Fruit fly (Drosophila melanogaster) whole organism, embryonic: ENCODE results near the gene Lamtor3.

ENCODE experiments used
- ATbp ChIP-seq: fragments of 200-800 bp; sonication (Bioruptor generic); optimal IDR thresholded peaks from 2 replicates; lab custom pipeline; 2017; ENCODE audit warnings: missing biosample characterization, mild to moderate bottlenecking, missing genetic modification characterization, missing genetic modification reagents
- CG10209 ChIP-seq: fragments of 200-800 bp; sonication (Bioruptor generic); optimal IDR thresholded peaks from 3 replicates; lab custom pipeline; 2017; ENCODE audit warnings: missing biosample characterization, mild to moderate bottlenecking, missing genetic modification characterization, missing genetic modification reagents
- CG10654 ChIP-seq: fragments of 200-800 bp; sonication (Bioruptor generic); optimal IDR thresholded peaks from 2 replicates; lab custom pipeline; 2016; ENCODE audit warnings: missing biosample characterization, missing genetic modification characterization
- CG12744 ChIP-seq: fragments of 200-800 bp; sonication (Bioruptor generic); optimal IDR thresholded peaks from 2 replicates; lab custom pipeline; 2016; ENCODE audit warnings: missing biosample characterization, missing genetic modification characterization
- CG15073 ChIP-seq: fragments of 200-800 bp; sonication (Bioruptor generic); optimal IDR thresholded peaks from 2 replicates; lab custom pipeline; 2016; ENCODE audit warnings: missing biosample characterization, missing genetic modification characterization
- CG15479 ChIP-seq: fragments of 200-800 bp; sonication (Bioruptor generic); optimal IDR thresholded peaks from 3 replicates; lab custom pipeline; 2019; ENCODE audit warnings: missing biosample characterization, mild to moderate bottlenecking, missing genetic modification characterization, moderate library complexity
- CG15601 ChIP-seq: fragments of 200-800 bp; sonication (Bioruptor generic); optimal IDR thresholded peaks from 3 replicates; lab custom pipeline; 2019; ENCODE audit warnings: missing biosample characterization, mild to moderate bottlenecking, missing genetic modification characterization, moderate library complexity
- CG2712 ChIP-seq: fragments of 200-800 bp; optimal IDR thresholded peaks from 3 replicates; lab custom pipeline; 2019; ENCODE audit warnings: missing biosample characterization, mild to moderate bottlenecking, missing genetic modification characterization, moderate library complexity
- CG3281 ChIP-seq: fragments of 200-800 bp; sonication (Bioruptor generic); optimal IDR thresholded peaks from 3 replicates; lab custom pipeline; 2017; ENCODE audit warnings: missing biosample characterization, mild to moderate bottlenecking, missing genetic modification characterization
- CG34422 ChIP-seq: fragments of 200-800 bp; sonication (Bioruptor generic); IDR thresholded peaks from 3 replicates; pipeline ENCODE4 v1.3.6; 2022; ENCODE audit warnings: missing biosample characterization, missing genetic modification characterization
- CG3726 ChIP-seq: fragments of 200-800 bp; sonication (Bioruptor generic); IDR thresholded peaks from 3 replicates; pipeline ENCODE4, ENCODE4 v1.3.6; 2022; ENCODE audit warnings: missing biosample characterization, missing genetic modification characterization
- CG4360 ChIP-seq: fragments of 200-800 bp; sonication (Bioruptor generic); IDR thresholded peaks from 2 replicates; pipeline ENCODE4 v1.3.6; 2022; ENCODE audit warnings: missing biosample characterization, missing genetic modification characterization
- CG8281 ChIP-seq: fragments of 200-800 bp; sonication (Bioruptor generic); optimal IDR thresholded peaks from 2 replicates; lab custom pipeline; 2018; ENCODE audit warnings: missing biosample characterization, mild to moderate bottlenecking, missing genetic modification characterization, moderate library complexity
- CG9437 ChIP-seq: fragments of 200-800 bp; sonication (Bioruptor generic); optimal IDR thresholded peaks from 2 replicates; lab custom pipeline; 2018; ENCODE audit warnings: missing biosample characterization, mild to moderate bottlenecking, missing genetic modification characterization
- CG9727 ChIP-seq: fragments of 200-800 bp; sonication (Bioruptor generic); optimal IDR thresholded peaks from 3 replicates; lab custom pipeline; 2017; ENCODE audit warnings: missing biosample characterization, mild to moderate bottlenecking, missing genetic modification characterization
- CG9932 ChIP-seq: fragments of 200-800 bp; sonication (Bioruptor generic); IDR thresholded peaks from 2 replicates; pipeline ENCODE4 v1.3.6; 2022; ENCODE audit warnings: missing biosample characterization, missing genetic modification characterization
- CHES-1-like ChIP-seq: fragments of 200-800 bp; sonication (Bioruptor generic); optimal IDR thresholded peaks from 2 replicates; lab custom pipeline; 2016; ENCODE audit warnings: missing biosample characterization, missing genetic modification characterization
- Camta ChIP-seq: fragments of 200-800 bp; sonication (Bioruptor generic); optimal IDR thresholded peaks from 2 replicates; lab custom pipeline; 2016; ENCODE audit warnings: missing biosample characterization, missing genetic modification characterization
- CrebB ChIP-seq: fragments of 200-800 bp; sonication (Bioruptor generic); optimal IDR thresholded peaks from 3 replicates; lab custom pipeline; 2018; ENCODE audit warnings: missing biosample characterization, mild to moderate bottlenecking, missing genetic modification characterization
- D19B ChIP-seq: fragments of 200-800 bp; sonication (Bioruptor generic); optimal IDR thresholded peaks from 2 replicates; lab custom pipeline; 2017; ENCODE audit warnings: missing biosample characterization, mild to moderate bottlenecking, missing genetic modification characterization
- Drgx ChIP-seq: fragments of 200-800 bp; sonication (Bioruptor generic); IDR thresholded peaks from 2 replicates; pipeline ENCODE4 v1.3.6; 2022; ENCODE audit warnings: missing biosample characterization, missing genetic modification characterization
- E2f1 ChIP-seq: fragments of 200-800 bp; sonication (Bioruptor generic); IDR thresholded peaks from 2 replicates; pipeline ENCODE4 v1.3.6; 2022; ENCODE audit warnings: missing biosample characterization, missing genetic modification characterization
- HLH54F ChIP-seq: fragments of 200-800 bp; sonication (Bioruptor generic); optimal IDR thresholded peaks from 3 replicates; lab custom pipeline; 2016; ENCODE audit warnings: missing biosample characterization, missing genetic modification characterization
- HmgD ChIP-seq: fragments of 200-800 bp; sonication (Bioruptor generic); optimal IDR thresholded peaks from 3 replicates; lab custom pipeline; 2016; ENCODE audit warnings: missing biosample characterization, missing genetic modification characterization
- Hr78 ChIP-seq, 2 experiments: fragments of 200-800 bp in 1 of 2; fragments of >200 bp in 1 of 2; sonication (Bioruptor generic) in 1 of 2; optimal IDR thresholded peaks; 2 replicates each; lab custom pipeline; 2017 to 2019; ENCODE audit warnings: missing biosample characterization in 2 of 2, missing genetic modification characterization in 2 of 2, mild to moderate bottlenecking in 1 of 2, moderate library complexity in 1 of 2
- Kr ChIP-seq: fragments of 200-800 bp; sonication (Bioruptor generic); optimal IDR thresholded peaks from 2 replicates; lab custom pipeline; 2017; ENCODE audit warnings: missing biosample characterization, mild to moderate bottlenecking, missing genetic modification characterization
- Lim3 ChIP-seq: fragments of 200-800 bp; sonication (Bioruptor generic); IDR thresholded peaks from 2 replicates; pipeline ENCODE4 v1.3.6; 2022; ENCODE audit warnings: missing biosample characterization, missing genetic modification characterization
- Lpt ChIP-seq: fragments of >200 bp; optimal IDR thresholded peaks from 2 replicates; lab custom pipeline; 2018; ENCODE audit warnings: missing biosample characterization, missing genetic modification characterization
- Mad ChIP-seq: fragments of 200-800 bp; sonication (Bioruptor generic); optimal IDR thresholded peaks from 2 replicates; lab custom pipeline; 2016; ENCODE audit warnings: missing biosample characterization, missing genetic modification characterization
- Trl ChIP-seq, 3 experiments: fragments of >200 bp in 2 of 3; fragments of 200-800 bp in 1 of 3; sonication (Bioruptor generic) in 1 of 3; optimal IDR thresholded peaks; 2 replicates in 1 of 3; 3 replicates in 2 of 3; lab custom pipeline; 2016 to 2017; ENCODE audit warnings: missing biosample characterization in 1 of 3, missing genetic modification characterization in 1 of 3
- ash1 ChIP-seq: fragments of 200-800 bp; sonication (Bioruptor generic); optimal IDR thresholded peaks from 2 replicates; lab custom pipeline; 2018; ENCODE audit warnings: missing biosample characterization, mild to moderate bottlenecking, missing genetic modification characterization
- btn ChIP-seq: fragments of 200-800 bp; sonication (Bioruptor generic); optimal IDR thresholded peaks from 2 replicates; lab custom pipeline; 2016; ENCODE audit warnings: missing biosample characterization, missing genetic modification characterization
- caup ChIP-seq: fragments of 200-800 bp; sonication (Bioruptor generic); optimal IDR thresholded peaks from 3 replicates; lab custom pipeline; 2017; ENCODE audit warnings: missing biosample characterization, mild to moderate bottlenecking, missing genetic modification characterization, moderate library complexity; ENCODE audit not compliant: severe bottlenecking
- chm ChIP-seq: fragments of 200-800 bp; sonication (Bioruptor generic); IDR thresholded peaks from 2 replicates; pipeline ENCODE4 v1.3.6; 2022; ENCODE audit warnings: missing biosample characterization, missing genetic modification characterization
- dm ChIP-seq: fragments of 200-800 bp; sonication (Bioruptor generic); optimal IDR thresholded peaks from 3 replicates; lab custom pipeline; 2016; ENCODE audit warnings: missing biosample characterization, missing genetic modification characterization
- dpn ChIP-seq, 2 experiments: fragments of 200-800 bp; sonication (Bioruptor generic); optimal IDR thresholded peaks; 3 replicates each; lab custom pipeline; 2016; ENCODE audit warnings: missing biosample characterization in 2 of 2, missing genetic modification characterization in 2 of 2
- emc ChIP-seq: fragments of 200-800 bp; sonication (Bioruptor generic); optimal IDR thresholded peaks from 2 replicates; lab custom pipeline; 2016; ENCODE audit warnings: missing biosample characterization, missing genetic modification characterization
- ems ChIP-seq: fragments of 200-800 bp; sonication (Bioruptor generic); optimal IDR thresholded peaks from 3 replicates; lab custom pipeline; 2016; ENCODE audit warnings: missing biosample characterization, missing genetic modification characterization
- fd102C ChIP-seq: fragments of 200-800 bp; sonication (Bioruptor generic); optimal IDR thresholded peaks from 2 replicates; lab custom pipeline; 2018; ENCODE audit warnings: missing biosample characterization, mild to moderate bottlenecking, missing genetic modification characterization, moderate library complexity
- gro ChIP-seq: fragments of 200-800 bp; sonication (Bioruptor generic); optimal IDR thresholded peaks from 2 replicates; lab custom pipeline; 2016; ENCODE audit warnings: missing biosample characterization, missing genetic modification characterization
- hb ChIP-seq: fragments of 200-800 bp; sonication (Bioruptor generic); IDR thresholded peaks from 3 replicates; pipeline ENCODE4 v1.3.6; 2022; ENCODE audit warnings: missing biosample characterization, missing genetic modification characterization; ENCODE audit not compliant: partially characterized antibody
- klu ChIP-seq: fragments of 200-800 bp; sonication (Bioruptor generic); IDR thresholded peaks from 2 replicates; pipeline ENCODE4 v1.3.6; 2022; ENCODE audit warnings: missing biosample characterization, missing genetic modification characterization
- kni ChIP-seq: fragments of 200-800 bp; sonication (Bioruptor generic); optimal IDR thresholded peaks from 3 replicates; lab custom pipeline; 2017; ENCODE audit warnings: mild to moderate bottlenecking, missing biosample characterization, missing genetic modification reagents, missing genetic modification characterization
- lab ChIP-seq: fragments of 200-800 bp; sonication (Bioruptor generic); optimal IDR thresholded peaks from 3 replicates; lab custom pipeline; 2017; ENCODE audit warnings: missing biosample characterization, missing genetic modification characterization, mild to moderate bottlenecking, moderate library complexity, missing genetic modification reagents
- nerfin-1 ChIP-seq: fragments of 200-800 bp; sonication (Bioruptor generic); optimal IDR thresholded peaks from 3 replicates; lab custom pipeline; 2019; ENCODE audit warnings: missing biosample characterization, mild to moderate bottlenecking, missing genetic modification characterization, moderate library complexity
- peb ChIP-seq: fragments of 200-800 bp; sonication (Bioruptor generic); IDR thresholded peaks from 2 replicates; pipeline ENCODE4 v1.3.6; 2022; ENCODE audit warnings: missing biosample characterization, missing genetic modification characterization
- phol ChIP-seq: fragments of 200-800 bp; sonication (Bioruptor generic); optimal IDR thresholded peaks from 3 replicates; lab custom pipeline; 2018; ENCODE audit warnings: missing biosample characterization, mild to moderate bottlenecking, missing genetic modification characterization, moderate library complexity
- repo ChIP-seq: fragments of 200-800 bp; sonication (Bioruptor generic); optimal IDR thresholded peaks from 2 replicates; lab custom pipeline; 2016; ENCODE audit warnings: missing biosample characterization, missing genetic modification characterization
- row ChIP-seq: fragments of 200-800 bp; sonication (Bioruptor generic); IDR thresholded peaks from 3 replicates; pipeline ENCODE4 v1.3.6; 2022; ENCODE audit warnings: missing biosample characterization, missing genetic modification characterization
- schlank ChIP-seq: fragments of 200-800 bp; sonication (Bioruptor generic); optimal IDR thresholded peaks from 2 replicates; lab custom pipeline; 2018; ENCODE audit warnings: missing biosample characterization, mild to moderate bottlenecking, missing genetic modification characterization

Lamtor3 gene

dm6 chr2L:17484174-17484573 lies 3.1 kb downstream of the Lamtor3 start, which contains the start of the genes GCS2beta and CG5131:
Gene GCS2beta (minus strand): TSS chr2L:17484307.
Gene CG5131 (plus strand): TSS chr2L:17484501.
- TF ChIP-seq nerfin-1 (tag; lab: Kevin White, UChicago): peak; percentile 95
- no peak for TF ChIP-seq Lpt (GFP tag; lab: Kevin White, UChicago)
- TF ChIP-seq Trl (optimal IDR thresholded peaks at IDR 0.05; lab: Kevin White, UChicago): no peak
- TF ChIP-seq Trl (GFP tag; optimal IDR thresholded peaks at IDR 0.05; lab: Kevin White, UChicago): peak; percentile 98
- TF ChIP-seq peb (GFP tag; lab: Robert Waterston, UW): peak; percentile 85
- TF ChIP-seq row (GFP tag; lab: Robert Waterston, UW): peak; percentile 94
- peak; percentile 98 for TF ChIP-seq CG9932 (GFP tag; lab: Robert Waterston, UW)
- TF ChIP-seq HmgD: peak; percentile 97
- no peak for TF ChIP-seq CG15479
- TF ChIP-seq Kr (GFP tag; lab: Kevin White, UChicago): no peak
- peak; percentile 93 for TF ChIP-seq Camta (GFP tag; lab: Kevin White, UChicago)
- TF ChIP-seq schlank (tag; lab: Kevin White, UChicago): peak; percentile 87
- peak; percentile 89 for TF ChIP-seq repo (GFP tag; lab: Kevin White, UChicago)
- TF ChIP-seq CG9727 (GFP tag; lab: Kevin White, UChicago): peak; percentile 91
- peak; percentile 95 for TF ChIP-seq phol (tag; lab: Kevin White, UChicago)
- TF ChIP-seq Mad (GFP tag; lab: Kevin White, UChicago): peak; percentile 97
- TF ChIP-seq hb: peak; percentile 91
- peak; percentile 81 for TF ChIP-seq D19B
- peak; percentile 63 for TF ChIP-seq CG15073
- peak; percentile 90 for TF ChIP-seq CG2712
- TF ChIP-seq Lim3 (GFP tag; lab: Robert Waterston, UW): peak; percentile 47; the same call in 1 of the 2 replicates
- TF ChIP-seq CG4360 (GFP tag; lab: Robert Waterston, UW): peak; percentile 49; the same call in 1 of the 2 replicates
- peak; percentile 93 for TF ChIP-seq klu (GFP tag; lab: Robert Waterston, UW)
- TF ChIP-seq CG10209 (GFP tag; lab: Kevin White, UChicago): peak; percentile 92
- TF ChIP-seq fd102C (GFP tag; lab: Kevin White, UChicago): no peak
- peak; percentile 97 for TF ChIP-seq CG9437 (GFP tag; lab: Kevin White, UChicago)
- peak; percentile 80 for TF ChIP-seq ATbp (GFP tag; lab: Kevin White, UChicago)
- peak; percentile 71 for TF ChIP-seq CG15601 (tag; lab: Kevin White, UChicago)
- peak; percentile 87; the same call in 2 of the 3 replicates for TF ChIP-seq CG3726 (GFP tag; lab: Robert Waterston, UW)
- TF ChIP-seq CHES-1-like (GFP tag; lab: Kevin White, UChicago): peak; percentile 98
- TF ChIP-seq lab (GFP tag; lab: Kevin White, UChicago): peak; percentile 95
- TF ChIP-seq dpn (GFP tag; optimal IDR thresholded peaks at IDR 0.05; lab: Kevin White, UChicago): peak; percentile 97
- peak; percentile 91 for TF ChIP-seq Drgx (GFP tag; lab: Robert Waterston, UW)
- TF ChIP-seq dm: peak; percentile 88
- peak; percentile 97 for TF ChIP-seq CG34422 (GFP tag; lab: Robert Waterston, UW)
- no peak for TF ChIP-seq ash1 (GFP tag; lab: Kevin White, UChicago)
- peak; percentile 8 for TF ChIP-seq kni (GFP tag; lab: Kevin White, UChicago)
- peak; percentile 89 for TF ChIP-seq CG3281 (GFP tag; lab: Kevin White, UChicago)
- peak; percentile 97 for TF ChIP-seq gro
- peak; percentile 92 for TF ChIP-seq emc (GFP tag; lab: Kevin White, UChicago)
- TF ChIP-seq caup: peak; percentile 90
- TF ChIP-seq Hr78 (GFP tag; optimal IDR thresholded peaks at IDR 0.05; lab: Kevin White, UChicago): peak in 1 of 2 experiments; percentile 21
- TF ChIP-seq E2f1 (GFP tag; lab: Robert Waterston, UW): peak; percentile 91
- peak; percentile 71 for TF ChIP-seq chm (GFP tag; lab: Robert Waterston, UW)
- TF ChIP-seq CG8281 (tag; lab: Kevin White, UChicago): peak; percentile 57
- TF ChIP-seq CG10654 (GFP tag; lab: Kevin White, UChicago): peak; percentile 93
- TF ChIP-seq btn (GFP tag; lab: Kevin White, UChicago): peak; percentile 62
- peak; percentile 98 for TF ChIP-seq HLH54F (GFP tag; lab: Kevin White, UChicago)
- TF ChIP-seq CG12744: peak; percentile 75
- peak; percentile 93 for TF ChIP-seq ems (GFP tag; lab: Kevin White, UChicago)
- TF ChIP-seq CrebB (tag; lab: Kevin White, UChicago): peak; percentile 82
